Worm (Caenorhabditis elegans): ENCODE measurements around the gene F46F5.16.
A peak's percentile ranks its signal among the peaks of the same experiment; 100 is the strongest.

The F46F5.16 gene

ce11 chrII:756161-756560 lies 30.9 kb upstream of the F46F5.16 start:
- TF ChIP-seq nhr-25 (tag; optimal IDR thresholded peaks at IDR 0.05) (no peak), unc-39 (tag; optimal IDR thresholded peaks at IDR 0.05) (no peak), lsy-2 (tag; optimal IDR thresholded peaks at IDR 0.05) (no peak)

DNA sequence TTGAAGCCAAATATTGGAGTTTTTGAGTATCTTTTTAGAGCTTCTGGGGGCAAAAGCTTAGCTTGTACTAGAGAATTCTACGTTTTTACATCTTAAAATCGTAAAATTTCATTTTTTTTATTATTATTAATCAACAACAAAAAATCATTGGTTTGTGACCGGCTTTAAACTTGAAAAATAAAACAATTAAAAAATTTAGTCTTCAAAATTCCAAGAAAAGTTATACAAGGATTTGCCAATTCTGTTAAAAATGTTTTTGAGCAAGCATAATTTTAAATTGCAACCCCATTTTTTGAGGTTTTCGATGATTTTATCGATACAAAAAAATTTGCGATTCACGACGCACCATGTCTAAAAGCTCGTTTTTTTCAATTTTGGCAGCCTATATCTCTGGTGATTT lies 29.8 kb upstream of the F46F5.16 start:
- TF ChIP-seq fos-1 (tag; optimal IDR thresholded peaks at IDR 0.05) (no peak), mbf-1 (tag; optimal IDR thresholded peaks at IDR 0.05) (no peak), R02D3.7 (tag; optimal IDR thresholded peaks at IDR 0.05) (no peak), nhr-12 (tag; optimal IDR thresholded peaks at IDR 0.05) (no peak), alr-1 (tag; optimal IDR thresholded peaks at IDR 0.05) (no peak), nhr-11 (tag; optimal IDR thresholded peaks at IDR 0.05) (no peak), lin-13 (GFP tag; optimal IDR thresholded peaks at IDR 0.05) (no peak), ztf-11 (tag; optimal IDR thresholded peaks at IDR 0.05) (no peak), sem-4 (tag; optimal IDR thresholded peaks at IDR 0.05) (no peak)

DNA sequence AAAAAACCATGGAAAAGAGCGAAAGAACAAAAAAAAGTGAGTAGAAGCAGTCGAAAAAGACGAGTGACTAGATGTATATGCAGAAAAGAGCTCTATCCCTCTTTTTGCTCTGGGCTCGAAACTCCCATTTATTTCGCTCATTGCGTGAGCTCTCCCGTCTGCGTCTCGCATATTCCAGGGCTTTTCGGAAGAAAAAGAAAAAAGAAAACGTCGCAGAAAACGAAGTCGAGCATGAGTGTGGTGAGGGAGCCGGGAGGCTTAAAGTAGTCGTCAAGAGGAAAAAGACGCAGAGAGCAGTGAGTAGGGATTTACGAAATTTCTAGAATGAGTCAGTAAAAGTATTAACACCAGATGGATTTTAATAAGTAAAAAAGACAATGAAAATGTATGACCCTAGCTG lies 27.2 kb upstream of the F46F5.16 start:
- TF ChIP-seq dmd-4 (tag; optimal IDR thresholded peaks at IDR 0.05) (no peak), skn-1 (tag; optimal IDR thresholded peaks at IDR 0.05) (no peak), snpc-4 (tag; optimal IDR thresholded peaks at IDR 0.05) (no peak), nhr-77 (tag; optimal IDR thresholded peaks at IDR 0.05) (no peak), lin-11 (tag; optimal IDR thresholded peaks at IDR 0.05) (peak; percentile 51), R02D3.7 (tag; optimal IDR thresholded peaks at IDR 0.05) (no peak), C34F6.9 (tag; optimal IDR thresholded peaks at IDR 0.05) (peak; percentile 76), nhr-6 (tag; optimal IDR thresholded peaks at IDR 0.05) (peak; percentile 7), crh-2 (tag; optimal IDR thresholded peaks at IDR 0.05) (peak; percentile 41), ZK546.5 (tag; optimal IDR thresholded peaks at IDR 0.05) (no peak), nhr-129 (tag; optimal IDR thresholded peaks at IDR 0.05) (peak; percentile 69), nhr-237 (tag; optimal IDR thresholded peaks at IDR 0.05) (no peak), unc-55 (GFP tag; optimal IDR thresholded peaks at IDR 0.05) (peak; percentile 85), lin-13 (GFP tag; optimal IDR thresholded peaks at IDR 0.05) (peak; percentile 2), nhr-21 (tag; optimal IDR thresholded peaks at IDR 0.05) (no peak), mdl-1 (tag; optimal IDR thresholded peaks at IDR 0.05) (peak in 1 of 2 experiments; percentile 23), mbf-1 (tag; optimal IDR thresholded peaks at IDR 0.05) (no peak), elt-1 (tag; optimal IDR thresholded peaks at IDR 0.05) (no peak), egl-27 (tag; optimal IDR thresholded peaks at IDR 0.05) (no peak), nhr-11 (tag; optimal IDR thresholded peaks at IDR 0.05) (no peak), lsy-2 (tag; optimal IDR thresholded peaks at IDR 0.05) (peak in 1 of 2 experiments; percentile 59), ztf-11 (tag; optimal IDR thresholded peaks at IDR 0.05) (no peak), nhr-12 (tag; optimal IDR thresholded peaks at IDR 0.05) (no peak), ceh-16 (tag; optimal IDR thresholded peaks at IDR 0.05) (no peak), mab-5 (tag; optimal IDR thresholded peaks at IDR 0.05) (peak; percentile 25), ztf-1 (GFP tag; conservative IDR thresholded peaks at IDR 0.05) (no peak), gmeb-1 (tag; optimal IDR thresholded peaks at IDR 0.05) (no peak), aly-2 (tag; optimal IDR thresholded peaks at IDR 0.05) (no peak), nhr-25 (tag; optimal IDR thresholded peaks at IDR 0.05) (no peak), F13H6.1 (tag; optimal IDR thresholded peaks at IDR 0.05) (peak; percentile 45), sma-3 (GFP tag; optimal IDR thresholded peaks at IDR 0.05) (no peak), ceh-82 (tag; optimal IDR thresholded peaks at IDR 0.05) (no peak), ama-1 (optimal IDR thresholded peaks at IDR 0.05) (no peak), zag-1 (tag; optimal IDR thresholded peaks at IDR 0.05) (peak; percentile 76), Y55F3AM.14 (GFP tag; optimal IDR thresholded peaks at IDR 0.05) (peak; percentile 46)

DNA sequence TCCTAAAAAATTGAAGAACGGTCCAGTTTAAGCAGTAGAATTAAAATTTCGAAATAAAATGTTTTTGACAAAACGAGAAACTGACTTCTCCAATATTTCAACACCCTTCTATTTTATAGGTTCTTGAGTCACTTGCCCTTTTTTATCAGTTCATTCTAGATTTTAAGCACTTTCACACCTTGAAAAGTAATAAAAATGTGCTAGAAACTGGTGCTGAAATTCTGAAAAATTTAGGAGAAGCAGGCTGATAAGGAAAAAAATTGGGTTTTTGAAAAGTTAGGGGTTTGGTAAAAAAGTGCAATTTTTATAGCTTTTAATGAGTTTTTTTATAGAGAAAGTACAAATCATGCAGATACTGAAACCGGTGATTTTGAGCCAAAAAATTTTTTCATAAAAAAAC lies 26.8 kb upstream of the F46F5.16 start:
- TF ChIP-seq lin-11 (tag; optimal IDR thresholded peaks at IDR 0.05), result no peak
- no peak for TF ChIP-seq ztf-1 (GFP tag; conservative IDR thresholded peaks at IDR 0.05)
- no peak for TF ChIP-seq nhr-237 (tag; optimal IDR thresholded peaks at IDR 0.05)
- TF ChIP-seq alr-1 (tag; optimal IDR thresholded peaks at IDR 0.05), result no peak
- TF ChIP-seq lsy-2 (tag; optimal IDR thresholded peaks at IDR 0.05), result no peak
- no peak for TF ChIP-seq ztf-11 (tag; optimal IDR thresholded peaks at IDR 0.05)
- TF ChIP-seq nhr-25 (tag; optimal IDR thresholded peaks at IDR 0.05), result no peak
- no peak for TF ChIP-seq nhr-11 (tag; optimal IDR thresholded peaks at IDR 0.05)
- TF ChIP-seq ama-1 (optimal IDR thresholded peaks at IDR 0.05), result no peak
- TF ChIP-seq mdl-1 (tag; optimal IDR thresholded peaks at IDR 0.05), result no peak
- no peak for TF ChIP-seq crh-2 (tag; optimal IDR thresholded peaks at IDR 0.05)
- TF ChIP-seq ceh-82 (tag; optimal IDR thresholded peaks at IDR 0.05), result no peak
